Worm (Caenorhabditis elegans) whole organism, mixed stage, embryonic: ENCODE results near the gene Y41D4A.6.

ENCODE experiments used
- flh-1 ChIP-seq: fragments of 200-800 bp; sonication (Bioruptor generic); optimal IDR thresholded peaks from 2 replicates; lab custom pipeline; 2018; ENCODE audit warnings: mild to moderate bottlenecking, missing genetic modification characterization, moderate library complexity, missing compliant biosample characterization
- lsy-2 ChIP-seq: fragments of 150-350 bp; optimal IDR thresholded peaks from 2 replicates; lab custom pipeline; 2014; ENCODE audit warnings: missing biosample characterization, missing genetic modification characterization
- unc-62 ChIP-seq: fragments of 150-350 bp; optimal IDR thresholded peaks from 2 replicates; lab custom pipeline; 2014; ENCODE audit warnings: missing biosample characterization, missing genetic modification reagents, missing genetic modification characterization
- ztf-11 ChIP-seq: fragments of 150-350 bp; optimal IDR thresholded peaks from 2 replicates; lab custom pipeline; 2014; ENCODE audit warnings: missing biosample characterization, missing genetic modification characterization

ce11 chrIV:1738892-1739291 lies 6.4 kb downstream of the Y41D4A.6 start:
- TF ChIP-seq unc-62 (no peak), lsy-2 (tag; lab: Kevin White, UChicago) (no peak), flh-1 (GFP tag; lab: Kevin White, UChicago) (no peak), ztf-11 (tag; lab: Kevin White, UChicago) (no peak)
